Worm (Caenorhabditis elegans) whole organism, L3 larva: ENCODE results near the gene srx-22.

Source experiments
- R02D3.7 ChIP-seq: fragments of 150-350 bp; optimal IDR thresholded peaks from 2 replicates; lab custom pipeline; 2014; ENCODE audit warnings: missing biosample characterization, missing genetic modification characterization
- ZK546.5 ChIP-seq: sonication (generic microtip); optimal IDR thresholded peaks from 2 replicates; lab custom pipeline; 2017; ENCODE audit warnings: missing biosample characterization, missing genetic modification characterization
- ceh-16 ChIP-seq: sonication (generic microtip); optimal IDR thresholded peaks from 2 replicates; lab custom pipeline; 2017; ENCODE audit warnings: missing biosample characterization, missing genetic modification characterization
- ceh-28 ChIP-seq: fragments of 150-350 bp; optimal IDR thresholded peaks from 2 replicates; lab custom pipeline; 2014; ENCODE audit warnings: missing biosample characterization, missing genetic modification reagents, missing genetic modification characterization
- daf-12 ChIP-seq: fragments of 150-350 bp; optimal IDR thresholded peaks from 2 replicates; lab custom pipeline; 2014; ENCODE audit warnings: missing biosample characterization, missing genetic modification reagents, missing genetic modification characterization
- elt-1 ChIP-seq: fragments of 150-350 bp; optimal IDR thresholded peaks from 2 replicates; lab custom pipeline; 2014; ENCODE audit warnings: missing biosample characterization, missing genetic modification characterization
- elt-2 ChIP-seq: sonication (generic microtip); optimal IDR thresholded peaks from 2 replicates; lab custom pipeline; 2016; ENCODE audit warnings: missing genetic modification reagents, mild to moderate bottlenecking, missing genetic modification characterization, missing compliant biosample characterization
- eor-1 ChIP-seq, 2 experiments: fragments of 150-350 bp; optimal IDR thresholded peaks; 2 replicates each; lab custom pipeline; 2014 to 2018; ENCODE audit warnings: missing biosample characterization in 2 of 2, missing genetic modification characterization in 2 of 2
- fkh-10 ChIP-seq: sonication (generic microtip); optimal IDR thresholded peaks from 2 replicates; lab custom pipeline; 2017; ENCODE audit warnings: missing biosample characterization, missing genetic modification reagents, missing genetic modification characterization
- fkh-2 ChIP-seq: fragments of 150-350 bp; optimal IDR thresholded peaks from 2 replicates; lab custom pipeline; 2014; ENCODE audit warnings: missing biosample characterization, missing genetic modification reagents, missing genetic modification characterization
- jun-1 ChIP-seq: fragments of 150-350 bp; optimal IDR thresholded peaks from 2 replicates; lab custom pipeline; 2014; ENCODE audit warnings: missing biosample characterization, missing genetic modification reagents, missing genetic modification characterization
- lin-15B ChIP-seq: fragments of 150-350 bp; optimal IDR thresholded peaks from 2 replicates; lab custom pipeline; 2014; ENCODE audit warnings: missing biosample characterization, missing genetic modification characterization
- lin-39 ChIP-seq: fragments of 150-350 bp; optimal IDR thresholded peaks from 2 replicates; lab custom pipeline; 2018; ENCODE audit warnings: missing biosample characterization, missing genetic modification reagents, missing genetic modification characterization
- lsy-12 ChIP-seq: sonication (generic microtip); optimal IDR thresholded peaks from 2 replicates; lab custom pipeline; 2016; ENCODE audit warnings: mild to moderate bottlenecking, missing genetic modification characterization, missing compliant biosample characterization
- nfya-1 ChIP-seq: sonication (generic microtip); optimal IDR thresholded peaks from 2 replicates; lab custom pipeline; 2017; ENCODE audit warnings: missing genetic modification characterization, mild to moderate bottlenecking, missing compliant biosample characterization, antibody characterized with exemption, moderate library complexity; ENCODE audit not compliant: insufficient read depth
- nhr-12 ChIP-seq: fragments of 150-350 bp; optimal IDR thresholded peaks from 2 replicates; lab custom pipeline; 2014; ENCODE audit warnings: missing biosample characterization, missing genetic modification characterization
- nhr-237 ChIP-seq: fragments of 150-350 bp; optimal IDR thresholded peaks from 2 replicates; lab custom pipeline; 2014; ENCODE audit warnings: missing biosample characterization, missing genetic modification characterization
- nhr-25 ChIP-seq: sonication (generic microtip); optimal IDR thresholded peaks from 2 replicates; lab custom pipeline; 2017; ENCODE audit warnings: missing biosample characterization, missing genetic modification characterization
- nhr-28 ChIP-seq: fragments of 150-350 bp; optimal IDR thresholded peaks from 2 replicates; lab custom pipeline; 2014; ENCODE audit warnings: missing biosample characterization, missing genetic modification characterization
- nhr-43 ChIP-seq: sonication (generic microtip); optimal IDR thresholded peaks from 2 replicates; lab custom pipeline; 2016; ENCODE audit warnings: mild to moderate bottlenecking, missing genetic modification characterization, missing compliant biosample characterization; ENCODE audit not compliant: poor library complexity, severe bottlenecking
- nhr-67 ChIP-seq: fragments of 150-350 bp; optimal IDR thresholded peaks from 2 replicates; lab custom pipeline; 2014; ENCODE audit warnings: missing biosample characterization, missing genetic modification characterization
- nhr-76 ChIP-seq: fragments of 150-350 bp; sonication (generic microtip); optimal IDR thresholded peaks from 5 replicates; lab custom pipeline; 2014; ENCODE audit warnings: missing biosample characterization, missing genetic modification characterization
- nhr-77 ChIP-seq: fragments of 150-350 bp; optimal IDR thresholded peaks from 2 replicates; lab custom pipeline; 2014; ENCODE audit warnings: missing biosample characterization, missing genetic modification characterization
- pqm-1 ChIP-seq: fragments of 150-350 bp; optimal IDR thresholded peaks from 2 replicates; lab custom pipeline; 2017; ENCODE audit warnings: missing biosample characterization, missing genetic modification characterization, inconsistent platforms
- sea-2 ChIP-seq: fragments of 150-350 bp; sonication (generic microtip); optimal IDR thresholded peaks from 4 replicates; lab custom pipeline; 2014; ENCODE audit warnings: missing biosample characterization, missing genetic modification reagents, missing genetic modification characterization
- tbx-2 ChIP-seq: sonication (generic microtip); optimal IDR thresholded peaks from 2 replicates; lab custom pipeline; 2016; ENCODE audit warnings: mild to moderate bottlenecking, missing genetic modification characterization, missing compliant biosample characterization
- unc-39 ChIP-seq: sonication (generic microtip); optimal IDR thresholded peaks from 4 replicates; lab custom pipeline; 2017; ENCODE audit warnings: missing biosample characterization, missing genetic modification characterization
- unc-62 ChIP-seq: fragments of 150-350 bp; sonication (generic microtip); optimal IDR thresholded peaks from 4 replicates; lab custom pipeline; 2014; ENCODE audit warnings: missing biosample characterization, missing genetic modification reagents, missing genetic modification characterization
- zag-1 ChIP-seq: fragments of 150-350 bp; optimal IDR thresholded peaks from 2 replicates; lab custom pipeline; 2014; ENCODE audit warnings: missing biosample characterization, missing genetic modification characterization

The srx-22 gene

DNA sequence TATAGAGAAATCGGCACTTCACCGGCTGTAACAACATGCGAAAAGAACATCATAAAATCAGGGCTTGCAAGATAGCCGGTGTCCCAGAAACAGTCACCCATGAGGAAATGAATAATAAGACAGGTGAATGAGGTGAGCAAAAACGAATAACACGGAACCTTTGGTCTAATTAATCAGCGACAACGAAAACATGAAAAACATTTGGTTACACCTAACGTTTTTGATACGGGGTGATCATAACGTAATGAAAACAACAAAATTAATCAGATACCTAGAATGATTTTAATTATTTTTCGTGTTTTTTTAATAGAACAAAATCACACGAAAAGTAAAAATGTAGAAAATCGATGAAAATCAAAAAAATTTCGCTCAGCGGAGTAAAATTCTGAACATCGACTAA is 23.9 kb upstream of the srx-22 start, which contains the start of gene srh-245:
TSS of gene srh-245 (minus strand) at position 101 of the 400 bp plus-strand sequence.
- TF ChIP-seq nhr-237 (tag; lab: Kevin White, UChicago) (no peak), unc-62 (GFP tag; lab: Kevin White, UChicago) (no peak), ceh-16 (no peak)

DNA sequence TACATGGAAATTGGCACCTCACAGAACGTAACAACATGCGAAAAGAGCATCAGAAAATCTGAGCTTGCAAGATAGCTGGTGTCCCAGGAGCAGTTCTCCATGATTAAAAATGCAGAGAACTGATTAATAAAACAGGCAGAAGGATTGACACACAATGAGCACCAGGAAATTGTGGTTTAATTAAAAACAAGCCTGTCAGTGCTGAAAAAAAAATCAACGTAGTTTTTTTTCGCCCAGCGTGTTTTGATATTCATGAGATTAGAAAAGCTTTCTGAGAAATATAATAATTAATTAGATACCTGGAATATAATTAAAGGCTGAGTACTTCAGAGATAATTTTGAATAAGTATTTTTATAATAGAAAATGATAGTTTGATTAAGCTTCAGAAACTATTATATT is 22.1 kb upstream of the srx-22 start, which contains the start of gene srh-246:
TSS of gene srh-246 (minus strand) at position 101 of the 400 bp plus-strand sequence.
- TF ChIP-seq elt-1 (tag; lab: Kevin White, UChicago) (no peak), tbx-2 (tag; lab: Kevin White, UChicago) (no peak), nhr-12 (tag; lab: Kevin White, UChicago) (no peak), fkh-2 (no peak), daf-12 (tag; lab: Kevin White, UChicago) (no peak), nhr-67 (tag; lab: Kevin White, UChicago) (no peak), unc-39 (no peak), R02D3.7 (tag; lab: Kevin White, UChicago) (no peak)

DNA sequence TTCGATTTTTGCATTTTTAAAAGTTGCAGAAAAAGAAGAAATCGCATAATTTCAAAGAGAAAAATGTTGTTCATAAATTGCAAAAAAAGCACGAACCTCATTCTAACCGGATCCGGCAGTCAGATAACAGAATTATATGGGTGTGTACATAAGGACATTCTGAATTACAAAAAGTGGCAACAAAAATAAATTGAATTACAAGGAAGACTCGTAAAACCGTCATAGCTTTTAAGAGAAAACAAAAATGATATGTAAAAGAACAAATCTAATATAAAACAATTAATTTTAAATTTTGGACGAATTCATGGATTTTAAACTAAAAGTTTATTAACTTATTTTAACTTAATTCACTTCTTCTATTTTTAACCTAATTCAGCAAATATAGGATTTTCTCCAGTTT is 19.6 kb upstream of the srx-22 start, which contains the start of gene F31F4.17:
TSS of gene F31F4.17 (minus strand) at position 101 of the 400 bp plus-strand sequence.
- TF ChIP-seq tbx-2 (tag; lab: Kevin White, UChicago) = no peak

DNA sequence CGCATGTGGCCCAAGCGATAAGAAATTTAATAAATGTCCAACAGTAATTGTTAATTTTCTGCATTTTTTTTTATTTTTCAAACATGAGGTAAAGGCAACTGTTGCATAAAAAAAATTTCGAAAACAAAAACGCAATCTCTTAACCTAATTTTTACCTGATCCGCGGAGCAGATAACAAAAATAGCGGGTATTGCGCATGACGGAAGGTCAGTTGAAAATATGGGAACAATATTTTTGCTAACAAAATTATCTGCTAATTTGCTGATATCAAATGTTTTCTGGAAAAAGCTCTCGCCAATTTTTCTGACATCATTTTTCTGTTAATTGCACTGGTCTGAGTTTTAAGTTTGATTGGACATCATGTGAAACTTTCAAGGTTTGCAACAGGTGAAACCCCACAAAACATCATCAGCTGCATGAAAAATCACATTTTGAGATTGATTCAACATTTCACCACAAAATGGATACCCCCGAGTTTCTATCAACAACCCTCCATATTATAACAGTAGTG is 15.4 kb upstream of the srx-22 start, which contains the start of the genes F31F4.11 and srh-266:
TSS of gene F31F4.11 (minus strand) at position 101 of the 511 bp plus-strand sequence.
TSS of gene srh-266 (plus strand) at position 461 of the 511 bp plus-strand sequence.
- TF ChIP-seq nhr-77 = no peak
- TF ChIP-seq fkh-10 (GFP tag; lab: Kevin White, UChicago) = no peak
- no peak for TF ChIP-seq ceh-28 (tag; lab: Kevin White, UChicago)
- no peak for TF ChIP-seq lsy-12 (tag; lab: Kevin White, UChicago)
- TF ChIP-seq elt-2 (tag; lab: Kevin White, UChicago) = no peak
- no peak for TF ChIP-seq fkh-2
- TF ChIP-seq nhr-43 (tag; lab: Kevin White, UChicago) = no peak
- TF ChIP-seq nhr-25 (tag; lab: Kevin White, UChicago) = no peak
- no peak for TF ChIP-seq ZK546.5 (tag; lab: Kevin White, UChicago)
- TF ChIP-seq eor-1 (tag; optimal IDR thresholded peaks at IDR 0.05; lab: Kevin White, UChicago) = no peak
- no peak for TF ChIP-seq nfya-1 (tag; lab: Kevin White, UChicago)

DNA sequence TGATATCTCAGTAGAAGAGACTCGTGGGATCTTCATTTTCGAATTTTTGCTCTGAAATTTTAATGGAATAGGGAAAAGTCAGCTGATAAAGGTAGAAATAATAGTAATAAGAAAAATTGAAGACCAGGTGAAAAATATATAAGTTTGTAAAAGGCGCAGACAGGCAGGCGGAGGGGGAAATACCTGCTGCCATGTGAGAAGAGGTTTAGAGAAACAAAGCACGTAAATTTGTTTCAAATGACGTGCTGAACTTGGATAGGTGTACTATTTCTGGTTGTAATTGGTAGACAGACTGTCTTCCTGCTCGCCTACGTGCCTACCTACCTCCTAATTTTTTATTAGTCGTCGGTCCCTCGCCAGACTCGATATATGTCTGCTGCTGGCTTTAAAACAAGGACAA is 12.3 kb upstream of the srx-22 start, which contains the start of gene nhr-180:
TSS of gene nhr-180 (minus strand) at position 52 of the 400 bp plus-strand sequence.
- TF ChIP-seq nhr-12 (tag; lab: Kevin White, UChicago) = no peak
- TF ChIP-seq elt-2 (tag; lab: Kevin White, UChicago) = peak; percentile 50
- TF ChIP-seq pqm-1 (tag; lab: Kevin White, UChicago) = peak; percentile 16

DNA sequence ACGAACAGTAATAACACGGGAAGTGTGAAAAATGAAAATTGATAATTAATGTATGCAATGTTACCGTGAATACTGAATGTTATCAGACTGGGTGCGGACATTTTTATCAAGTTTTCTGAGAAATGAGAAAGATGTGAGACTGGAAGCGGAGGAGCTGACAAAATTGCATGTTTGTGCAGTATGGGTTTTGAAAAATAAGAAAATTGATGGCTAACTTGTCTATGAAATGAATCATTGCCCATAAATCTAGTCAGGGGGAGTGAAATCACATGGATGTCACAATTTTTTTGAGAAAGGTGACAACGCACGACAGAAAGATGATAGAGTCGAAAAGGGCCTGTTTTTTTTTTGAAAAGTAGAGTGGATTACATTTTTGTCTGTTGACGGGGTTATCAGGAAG is 8.4 kb upstream of the srx-22 start, which contains the start of gene sru-24:
TSS of gene sru-24 (minus strand) at position 101 of the 400 bp plus-strand sequence.
- no peak for TF ChIP-seq nhr-237 (tag; lab: Kevin White, UChicago)
- no peak for TF ChIP-seq sea-2 (GFP tag; lab: Kevin White, UChicago)

DNA sequence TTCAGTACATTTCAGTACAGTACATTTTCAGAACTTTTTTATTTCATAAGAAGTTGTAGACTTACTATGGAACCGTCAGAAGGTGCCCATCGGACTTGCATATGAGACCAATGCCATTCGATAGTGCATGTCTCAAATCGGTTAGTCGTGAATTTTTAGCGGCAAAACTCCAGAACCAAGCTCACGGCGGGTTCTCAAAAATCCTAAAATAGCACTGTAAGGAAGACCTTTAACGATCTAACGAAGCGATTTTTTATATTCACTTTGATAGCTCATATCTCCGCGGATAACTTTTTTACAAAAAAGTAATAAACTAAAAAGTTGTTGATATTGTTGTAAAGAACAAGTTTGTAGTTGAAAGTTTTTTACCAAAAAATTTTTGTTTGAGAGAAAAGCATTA is 5.5 kb upstream of the srx-22 start, which contains the start of gene sru-25:
TSS of gene sru-25 (minus strand) at position 101 of the 400 bp plus-strand sequence.
- no peak for TF ChIP-seq nhr-28 (tag; lab: Kevin White, UChicago)
- TF ChIP-seq lin-39 = no peak
- TF ChIP-seq fkh-2 = no peak
- no peak for TF ChIP-seq elt-2 (tag; lab: Kevin White, UChicago)
- no peak for TF ChIP-seq ceh-16
- TF ChIP-seq nhr-67 (tag; lab: Kevin White, UChicago) = no peak
- no peak for TF ChIP-seq unc-62 (GFP tag; lab: Kevin White, UChicago)
- no peak for TF ChIP-seq unc-39
- TF ChIP-seq lsy-12 (tag; lab: Kevin White, UChicago) = no peak
- no peak for TF ChIP-seq nhr-12 (tag; lab: Kevin White, UChicago)
- no peak for TF ChIP-seq lin-15B (tag; lab: Kevin White, UChicago)
- no peak for TF ChIP-seq jun-1 (tag; lab: Kevin White, UChicago)
- TF ChIP-seq zag-1 = no peak
- no peak for TF ChIP-seq nhr-76 (tag; lab: Kevin White, UChicago)
- TF ChIP-seq nhr-25 (tag; lab: Kevin White, UChicago) = no peak
